Fruit fly (Drosophila melanogaster): Measurements from ENCODE around the gene atms.

DNA sequence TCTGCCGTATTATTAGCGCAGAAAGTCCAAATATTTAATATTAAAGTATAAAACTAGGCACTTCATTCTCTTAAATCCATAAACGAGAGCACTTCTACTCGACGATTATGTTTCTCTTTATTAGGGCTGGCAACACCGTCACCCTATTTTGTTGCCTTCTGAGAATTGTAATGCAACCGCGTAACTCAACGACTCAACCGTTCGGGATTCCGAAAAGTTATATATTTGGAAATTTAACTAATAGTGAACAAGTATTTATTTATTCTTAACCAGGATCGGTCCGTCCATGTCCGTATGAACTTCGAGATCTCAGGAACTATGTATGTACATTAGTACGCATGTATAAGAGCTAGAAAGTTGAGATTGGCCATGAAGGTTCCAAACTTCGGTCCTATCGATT is at the start of gene atms:
- TF ChIP-seq dl (GFP tag; optimal IDR thresholded peaks at IDR 0.05; ENCODE audit: insufficient read depth in 1 of 2, partially characterized antibody in 2 of 2): no peak
- TF ChIP-seq usp (GFP tag; optimal IDR thresholded peaks at IDR 0.05): no peak
- no peak for TF ChIP-seq OdsH (GFP tag; optimal IDR thresholded peaks at IDR 0.05)
